Fruit fly (Drosophila melanogaster) whole organism, embryonic: ENCODE data around the gene CG18675.
A peak's percentile ranks its signal among the peaks of the same experiment; 100 is the strongest.

Source experiments
- Aef1 ChIP-seq: fragments of 200-800 bp; sonication (Bioruptor generic); IDR thresholded peaks from 3 replicates; pipeline ENCODE4 v1.3.6; 2022; ENCODE audit warnings: missing biosample characterization, missing genetic modification characterization
- B-H2 ChIP-seq: fragments of 200-800 bp; sonication (Bioruptor generic); optimal IDR thresholded peaks from 2 replicates; lab custom pipeline; 2018; ENCODE audit warnings: missing biosample characterization, mild to moderate bottlenecking, missing genetic modification characterization
- CG10267 ChIP-seq: fragments of 200-800 bp; sonication (Bioruptor generic); optimal IDR thresholded peaks from 2 replicates; lab custom pipeline; 2018; ENCODE audit warnings: missing biosample characterization, mild to moderate bottlenecking, missing genetic modification characterization, moderate library complexity
- CG11695 ChIP-seq: fragments of 200-800 bp; sonication (Bioruptor generic); IDR thresholded peaks from 3 replicates; pipeline ENCODE4 v1.3.6; 2022; ENCODE audit warnings: missing biosample characterization, missing genetic modification characterization
- CG13296 ChIP-seq: fragments of 200-800 bp; sonication (Bioruptor generic); optimal IDR thresholded peaks from 3 replicates; lab custom pipeline; 2018; ENCODE audit warnings: missing biosample characterization, mild to moderate bottlenecking, missing genetic modification characterization
- CG13424 ChIP-seq: fragments of 200-800 bp; sonication (Bioruptor generic); optimal IDR thresholded peaks from 2 replicates; lab custom pipeline; 2019; ENCODE audit warnings: missing biosample characterization, mild to moderate bottlenecking, missing genetic modification characterization, moderate library complexity
- CG13624 ChIP-seq: fragments of 200-800 bp; sonication (Bioruptor generic); optimal IDR thresholded peaks from 2 replicates; lab custom pipeline; 2016; ENCODE audit warnings: missing biosample characterization, missing genetic modification characterization
- CG15479 ChIP-seq: fragments of 200-800 bp; sonication (Bioruptor generic); optimal IDR thresholded peaks from 3 replicates; lab custom pipeline; 2019; ENCODE audit warnings: missing biosample characterization, mild to moderate bottlenecking, missing genetic modification characterization, moderate library complexity
- CG18476 ChIP-seq: fragments of 200-800 bp; sonication (Bioruptor generic); optimal IDR thresholded peaks from 2 replicates; lab custom pipeline; 2016; ENCODE audit warnings: missing biosample characterization, mild to moderate bottlenecking, missing genetic modification characterization
- CG18599 ChIP-seq: fragments of 200-800 bp; sonication (Bioruptor generic); optimal IDR thresholded peaks from 3 replicates; lab custom pipeline; 2017; ENCODE audit warnings: missing biosample characterization, missing genetic modification characterization, mild to moderate bottlenecking, moderate library complexity, missing genetic modification reagents
- CG2120 ChIP-seq: fragments of 200-800 bp; sonication (Bioruptor generic); optimal IDR thresholded peaks from 3 replicates; lab custom pipeline; 2016; ENCODE audit warnings: missing biosample characterization, missing genetic modification characterization
- CG2129 ChIP-seq: fragments of 200-800 bp; sonication (Bioruptor generic); IDR thresholded peaks from 2 replicates; pipeline ENCODE4 v1.3.6; 2022; ENCODE audit warnings: missing biosample characterization, missing genetic modification characterization; ENCODE audit not compliant: partially characterized antibody
- CG2199 ChIP-seq: fragments of 200-800 bp; sonication (Bioruptor generic); IDR thresholded peaks from 3 replicates; pipeline ENCODE4 v1.3.6; 2022; ENCODE audit warnings: missing biosample characterization, missing genetic modification characterization
- CG30431 ChIP-seq: fragments of 200-800 bp; sonication (Bioruptor generic); optimal IDR thresholded peaks from 2 replicates; lab custom pipeline; 2017; ENCODE audit warnings: missing biosample characterization, missing genetic modification characterization
- CG32532 ChIP-seq: fragments of 200-800 bp; sonication (Bioruptor generic); IDR thresholded peaks from 2 replicates; pipeline ENCODE4 v1.3.6; 2022; ENCODE audit warnings: missing biosample characterization, missing genetic modification characterization
- CG33213 ChIP-seq: fragments of 200-800 bp; sonication (Bioruptor generic); optimal IDR thresholded peaks from 3 replicates; lab custom pipeline; 2016; ENCODE audit warnings: missing biosample characterization, missing genetic modification characterization
- CG34224 ChIP-seq: fragments of 200-800 bp; sonication (Bioruptor generic); IDR thresholded peaks from 3 replicates; pipeline ENCODE4 v1.3.6; 2022; ENCODE audit warnings: missing biosample characterization, missing genetic modification characterization; ENCODE audit not compliant: partially characterized antibody
- CG6813 ChIP-seq: fragments of 200-800 bp; sonication (Bioruptor generic); optimal IDR thresholded peaks from 2 replicates; lab custom pipeline; 2017; ENCODE audit warnings: missing biosample characterization, missing genetic modification characterization, mild to moderate bottlenecking, moderate library complexity, missing genetic modification reagents
- CG7271 ChIP-seq: fragments of 200-800 bp; sonication (Bioruptor generic); optimal IDR thresholded peaks from 2 replicates; lab custom pipeline; 2018; ENCODE audit warnings: missing biosample characterization, mild to moderate bottlenecking, missing genetic modification characterization, moderate library complexity
- CG9215 ChIP-seq: fragments of 200-800 bp; sonication (Bioruptor generic); IDR thresholded peaks from 2 replicates; pipeline ENCODE4 v1.3.6; 2022; ENCODE audit warnings: missing biosample characterization, missing genetic modification characterization
- CG9932 ChIP-seq: fragments of 200-800 bp; sonication (Bioruptor generic); IDR thresholded peaks from 2 replicates; pipeline ENCODE4 v1.3.6; 2022; ENCODE audit warnings: missing biosample characterization, missing genetic modification characterization
- Dbx ChIP-seq: fragments of 200-800 bp; sonication (Bioruptor generic); IDR thresholded peaks from 3 replicates; pipeline ENCODE4 v1.3.6; 2022; ENCODE audit warnings: missing biosample characterization, missing genetic modification characterization
- Dll ChIP-seq: fragments of 200-800 bp; sonication (Bioruptor generic); IDR thresholded peaks from 4 replicates; pipeline ENCODE4 v1.3.6; 2022; ENCODE audit warnings: missing biosample characterization, missing genetic modification characterization; ENCODE audit not compliant: partially characterized antibody
- Drgx ChIP-seq: fragments of 200-800 bp; sonication (Bioruptor generic); IDR thresholded peaks from 2 replicates; pipeline ENCODE4 v1.3.6; 2022; ENCODE audit warnings: missing biosample characterization, missing genetic modification characterization
- E2f2 ChIP-seq: fragments of 200-800 bp; sonication (Bioruptor generic); IDR thresholded peaks from 2 replicates; pipeline ENCODE4 v1.3.6; 2022; ENCODE audit warnings: missing biosample characterization, missing genetic modification characterization
- Ets65A ChIP-seq: fragments of 200-800 bp; sonication (Bioruptor generic); peaks from one replicate; lab custom pipeline; 2016; ENCODE audit warnings: missing biosample characterization, missing genetic modification characterization
- Fer3 ChIP-seq: fragments of 200-800 bp; sonication (Bioruptor generic); optimal IDR thresholded peaks from 2 replicates; lab custom pipeline; 2018; ENCODE audit warnings: missing biosample characterization, mild to moderate bottlenecking, missing genetic modification characterization, moderate library complexity
- Hr39 ChIP-seq: fragments of >200 bp; optimal IDR thresholded peaks from 2 replicates; lab custom pipeline; 2017
- Max ChIP-seq: fragments of 200-800 bp; sonication (Bioruptor generic); optimal IDR thresholded peaks from 2 replicates; lab custom pipeline; 2016; ENCODE audit warnings: missing biosample characterization, mild to moderate bottlenecking, missing genetic modification characterization
- Med ChIP-seq: fragments of 200-800 bp; sonication (Bioruptor generic); peaks from one replicate; lab custom pipeline; 2016; ENCODE audit warnings: missing biosample characterization, missing genetic modification characterization, mild to moderate bottlenecking, inconsistent platforms, moderate library complexity
- Optix ChIP-seq: fragments of 200-800 bp; sonication (Bioruptor generic); IDR thresholded peaks from 3 replicates; pipeline ENCODE4 v1.3.6; 2022; ENCODE audit warnings: missing biosample characterization, missing genetic modification characterization
- Ravus ChIP-seq: fragments of 200-800 bp; sonication (Bioruptor generic); IDR thresholded peaks from 2 replicates; pipeline ENCODE4 v1.3.6; 2022; ENCODE audit warnings: missing biosample characterization, missing genetic modification characterization
- Sry-β ChIP-seq: fragments of 200-800 bp; sonication (Bioruptor generic); optimal IDR thresholded peaks from 2 replicates; lab custom pipeline; 2018; ENCODE audit warnings: missing biosample characterization, mild to moderate bottlenecking, missing genetic modification characterization, moderate library complexity
- ara ChIP-seq: fragments of 200-800 bp; sonication (Bioruptor generic); IDR thresholded peaks from 2 replicates; pipeline ENCODE4 v1.3.6; 2022; ENCODE audit warnings: missing biosample characterization, missing genetic modification characterization
- bcd ChIP-seq: fragments of 200-800 bp; sonication (Bioruptor generic); optimal IDR thresholded peaks from 2 replicates; lab custom pipeline; 2017; ENCODE audit warnings: missing biosample characterization, mild to moderate bottlenecking, missing genetic modification characterization
- cad ChIP-seq: fragments of >200 bp; optimal IDR thresholded peaks from 2 replicates; lab custom pipeline; 2017; ENCODE audit warnings: missing biosample characterization, missing genetic modification characterization
- ci ChIP-seq: fragments of 200-800 bp; sonication (Bioruptor generic); IDR thresholded peaks from 3 replicates; pipeline ENCODE4 v1.3.6; 2022; ENCODE audit warnings: missing biosample characterization, missing genetic modification characterization
- crp ChIP-seq, 2 experiments: fragments of 200-800 bp; sonication (Bioruptor generic); optimal IDR thresholded peaks; 2 replicates in 1 of 2; 3 replicates in 1 of 2; lab custom pipeline; 2017; ENCODE audit warnings: missing biosample characterization in 2 of 2, missing genetic modification characterization in 2 of 2, mild to moderate bottlenecking in 1 of 2, moderate library complexity in 1 of 2
- ems ChIP-seq: fragments of 200-800 bp; sonication (Bioruptor generic); optimal IDR thresholded peaks from 3 replicates; lab custom pipeline; 2016; ENCODE audit warnings: missing biosample characterization, missing genetic modification characterization
- gro ChIP-seq: fragments of 200-800 bp; sonication (Bioruptor generic); optimal IDR thresholded peaks from 2 replicates; lab custom pipeline; 2016; ENCODE audit warnings: missing biosample characterization, missing genetic modification characterization
- peb ChIP-seq: fragments of 200-800 bp; sonication (Bioruptor generic); IDR thresholded peaks from 2 replicates; pipeline ENCODE4 v1.3.6; 2022; ENCODE audit warnings: missing biosample characterization, missing genetic modification characterization
- pzg ChIP-seq: fragments of 200-800 bp; sonication (Bioruptor generic); optimal IDR thresholded peaks from 3 replicates; lab custom pipeline; 2018; ENCODE audit warnings: missing biosample characterization, mild to moderate bottlenecking, missing genetic modification characterization, moderate library complexity
- rib ChIP-seq: fragments of 200-800 bp; sonication (Bioruptor generic); IDR thresholded peaks from 2 replicates; pipeline ENCODE4 v1.3.6; 2022; ENCODE audit warnings: missing biosample characterization, missing genetic modification characterization
- row ChIP-seq: fragments of 200-800 bp; sonication (Bioruptor generic); IDR thresholded peaks from 3 replicates; pipeline ENCODE4 v1.3.6; 2022; ENCODE audit warnings: missing biosample characterization, missing genetic modification characterization
- tap ChIP-seq: fragments of 200-800 bp; optimal IDR thresholded peaks from 3 replicates; lab custom pipeline; 2019; ENCODE audit warnings: missing biosample characterization, mild to moderate bottlenecking, missing genetic modification characterization, moderate library complexity
- tin ChIP-seq: fragments of 200-800 bp; sonication (Bioruptor generic); optimal IDR thresholded peaks from 3 replicates; lab custom pipeline; 2016; ENCODE audit warnings: missing biosample characterization, missing genetic modification characterization
- vvl ChIP-seq: fragments of 200-800 bp; sonication (Bioruptor generic); IDR thresholded peaks from 2 replicates; pipeline ENCODE4 v1.3.6; 2022; ENCODE audit warnings: missing biosample characterization, missing genetic modification characterization
- zen2 ChIP-seq: fragments of 200-800 bp; sonication (Bioruptor generic); IDR thresholded peaks from 3 replicates; pipeline ENCODE4 v1.3.6; 2022; ENCODE audit warnings: missing biosample characterization, missing genetic modification characterization; ENCODE audit not compliant: partially characterized antibody
- zfh2 ChIP-seq: fragments of 200-800 bp; sonication (Bioruptor generic); optimal IDR thresholded peaks from 2 replicates; lab custom pipeline; 2016; ENCODE audit warnings: missing biosample characterization, missing genetic modification characterization

Gene CG18675

DNA sequence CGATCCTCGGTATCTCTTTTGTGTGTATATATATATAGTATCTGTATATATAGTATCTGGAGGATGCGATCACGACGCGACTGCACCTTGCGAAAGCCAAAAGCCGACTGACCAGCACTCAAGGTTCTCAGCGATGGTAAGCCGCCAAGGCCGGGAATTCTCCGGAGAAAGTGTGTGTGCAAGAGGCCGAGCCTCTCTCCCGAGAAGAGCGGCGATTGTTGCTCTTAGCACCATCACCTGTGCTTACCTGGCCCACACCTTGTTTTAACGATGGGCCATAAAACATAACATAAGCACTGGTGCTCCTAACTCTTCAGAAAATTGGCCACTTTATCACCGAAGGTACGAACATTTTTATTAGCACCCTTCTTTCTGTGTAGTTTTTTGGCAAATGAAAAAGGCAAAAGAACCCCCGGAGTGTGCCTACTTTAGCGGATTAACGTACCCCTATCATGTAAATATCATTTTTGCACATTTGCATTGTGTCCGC is 6.3 kb upstream of the CG18675 start, which contains the start of gene mas (continued):
- TF ChIP-seq CG9932 (GFP tag; lab: Robert Waterston, UW) (no peak), cad (GFP tag; lab: Kevin White, UChicago) (peak; percentile 93), Hr39 (no peak), CG15479 (GFP tag; lab: Kevin White, UChicago) (peak; percentile 57), ara (GFP tag; lab: Robert Waterston, UW) (no peak), tap (tag; lab: Kevin White, UChicago) (no peak), CG2129 (GFP tag; lab: Robert Waterston, UW) (no peak), CG11695 (GFP tag; lab: Robert Waterston, UW) (no peak), ci (GFP tag; lab: Robert Waterston, UW) (0 out of 3 replicates have a peak, but pooled peaks have one; percentile 16), CG13424 (tag; lab: Kevin White, UChicago) (no peak), CG7271 (tag; lab: Kevin White, UChicago) (no peak), Dbx (GFP tag; lab: Robert Waterston, UW) (no peak), CG13624 (GFP tag; lab: Kevin White, UChicago) (no peak), CG18476 (no peak), CG13296 (GFP tag; lab: Kevin White, UChicago) (no peak), zfh2 (GFP tag; lab: Kevin White, UChicago) (no peak), Optix (GFP tag; lab: Robert Waterston, UW) (no peak), CG6813 (GFP tag; lab: Kevin White, UChicago) (no peak), CG9215 (GFP tag; lab: Robert Waterston, UW) (no peak), ems (GFP tag; lab: Kevin White, UChicago) (no peak), Ravus (GFP tag; lab: Robert Waterston, UW) (no peak), Fer3 (no peak), gro (GFP tag; lab: Kevin White, UChicago) (no peak), bcd (GFP tag; lab: Kevin White, UChicago) (no peak), Sry-β (no peak), zen2 (GFP tag; lab: Robert Waterston, UW) (no peak)

DNA sequence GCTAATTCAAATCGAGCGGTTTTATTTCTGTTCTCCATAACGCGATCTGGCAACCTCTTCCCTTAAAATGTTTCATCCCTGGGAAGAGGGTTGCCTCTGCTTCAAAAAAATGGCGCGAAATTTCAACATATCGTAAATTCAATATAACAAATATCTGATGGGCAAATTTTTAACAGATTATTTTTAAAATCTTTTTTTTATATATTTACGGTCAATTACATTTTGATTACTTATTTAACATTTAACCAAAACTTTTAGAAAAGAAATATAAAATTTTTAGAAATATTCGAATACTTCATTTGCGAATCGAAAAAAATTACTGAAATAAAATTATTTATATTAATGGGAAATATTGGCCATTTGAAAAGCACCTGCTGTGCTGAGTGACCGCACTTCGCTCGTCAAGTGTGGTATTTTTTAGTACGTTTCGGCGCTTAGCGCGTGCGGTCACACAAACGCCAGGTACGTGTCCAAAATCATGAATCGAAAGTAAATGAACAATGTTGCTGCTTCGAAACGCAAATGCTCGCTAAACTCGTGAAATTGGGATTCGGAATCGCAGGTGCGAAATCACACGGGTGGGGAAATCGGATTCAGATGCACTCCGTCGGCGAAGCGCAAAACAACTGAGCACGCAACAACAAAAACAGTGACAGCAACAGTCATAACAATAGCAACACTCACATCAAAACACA is 3.6 kb upstream of the CG18675 start, which contains the start of gene Ero1L:
Gene Ero1L, plus strand, starts transcription at position 448 of the 695 bp plus-strand sequence.
- TF ChIP-seq crp (GFP tag; optimal IDR thresholded peaks at IDR 0.05; lab: Kevin White, UChicago): peak in 1 of 2 experiments; percentile 54
- TF ChIP-seq tin (GFP tag; lab: Kevin White, UChicago): peak; percentile 35
- peak; percentile 63 for TF ChIP-seq pzg (GFP tag; lab: Kevin White, UChicago)
- peak; percentile 52 for TF ChIP-seq Aef1 (GFP tag; lab: Robert Waterston, UW)
- peak; percentile 16 for TF ChIP-seq CG2120 (GFP tag; lab: Kevin White, UChicago)
- TF ChIP-seq CG18599 (GFP tag; lab: Kevin White, UChicago): peak; percentile 55
- TF ChIP-seq CG2199: peak; percentile 65; the same call in 1 of the 3 replicates
- peak; percentile 64 for TF ChIP-seq Med (GFP tag; lab: Kevin White, UChicago)
- peak; percentile 39; the same call in 1 of the 3 replicates for TF ChIP-seq row
- peak; percentile 70 for TF ChIP-seq CG10267 (tag; lab: Kevin White, UChicago)
- TF ChIP-seq Max (GFP tag; lab: Kevin White, UChicago): peak; percentile 39
- peak; percentile 22; the same call in 1 of the 2 replicates for TF ChIP-seq Drgx (GFP tag; lab: Robert Waterston, UW)
- TF ChIP-seq CG11695 (GFP tag; lab: Robert Waterston, UW): peak; percentile 51; the same call in 1 of the 3 replicates
- TF ChIP-seq Ets65A (GFP tag; lab: Kevin White, UChicago): peak; percentile 30
- TF ChIP-seq CG33213 (GFP tag; lab: Kevin White, UChicago): peak; percentile 6
- peak; percentile 98 for TF ChIP-seq E2f2
- TF ChIP-seq peb (GFP tag; lab: Robert Waterston, UW): no peak
- peak; percentile 41; the same call in 1 of the 4 replicates for TF ChIP-seq Dll
- peak; percentile 23; the same call in 1 of the 2 replicates for TF ChIP-seq CG32532
- peak; percentile 52; the same call in 1 of the 2 replicates for TF ChIP-seq rib (GFP tag; lab: Robert Waterston, UW)
- no peak for TF ChIP-seq CG34224 (GFP tag; lab: Robert Waterston, UW)
- TF ChIP-seq CG30431: no peak
- TF ChIP-seq B-H2: no peak
- TF ChIP-seq vvl (GFP tag; lab: Robert Waterston, UW): peak; percentile 44
